Fruit fly (Drosophila melanogaster) whole organism, embryonic: ENCODE measurements around the gene ebd1.

ENCODE experiments used
- Ada2b ChIP-seq: fragments of 200-800 bp; sonication (Bioruptor generic); IDR thresholded peaks from 2 replicates; pipeline ENCODE4 v1.3.6; 2022; ENCODE audit warnings: missing biosample characterization, missing genetic modification characterization
- CG10267 ChIP-seq: fragments of 200-800 bp; sonication (Bioruptor generic); optimal IDR thresholded peaks from 2 replicates; lab custom pipeline; 2018; ENCODE audit warnings: missing biosample characterization, mild to moderate bottlenecking, missing genetic modification characterization, moderate library complexity
- CG12155 ChIP-seq: fragments of 200-800 bp; sonication (Bioruptor generic); optimal IDR thresholded peaks from 3 replicates; lab custom pipeline; 2016; ENCODE audit warnings: missing biosample characterization, missing genetic modification characterization
- CG13296 ChIP-seq: fragments of 200-800 bp; sonication (Bioruptor generic); optimal IDR thresholded peaks from 3 replicates; lab custom pipeline; 2018; ENCODE audit warnings: missing biosample characterization, mild to moderate bottlenecking, missing genetic modification characterization
- CG14965 ChIP-seq: fragments of 200-800 bp; sonication (Bioruptor generic); optimal IDR thresholded peaks from 2 replicates; lab custom pipeline; 2016; ENCODE audit warnings: missing biosample characterization, missing genetic modification characterization, borderline replicate concordance
- CG18011 ChIP-seq: fragments of 200-800 bp; sonication (Bioruptor generic); optimal IDR thresholded peaks from 2 replicates; lab custom pipeline; 2017; ENCODE audit warnings: missing biosample characterization, missing genetic modification characterization, mild to moderate bottlenecking, moderate library complexity, missing genotype
- CG2116 ChIP-seq: fragments of 200-800 bp; sonication (Bioruptor generic); optimal IDR thresholded peaks from 3 replicates; lab custom pipeline; 2018; ENCODE audit warnings: missing biosample characterization, mild to moderate bottlenecking, missing genetic modification characterization
- CG30403 ChIP-seq: fragments of 200-800 bp; sonication (Bioruptor generic); optimal IDR thresholded peaks from 3 replicates; lab custom pipeline; 2016; ENCODE audit warnings: missing biosample characterization, missing genetic modification characterization
- CG31365 ChIP-seq: fragments of 200-800 bp; sonication (Bioruptor generic); optimal IDR thresholded peaks from 2 replicates; lab custom pipeline; 2018; ENCODE audit warnings: missing biosample characterization, mild to moderate bottlenecking, missing genetic modification characterization
- CG3163 ChIP-seq: fragments of 200-800 bp; sonication (Bioruptor generic); optimal IDR thresholded peaks from 3 replicates; lab custom pipeline; 2016; ENCODE audit warnings: missing biosample characterization, missing genetic modification characterization
- CG3847 ChIP-seq: fragments of 200-800 bp; sonication (Bioruptor generic); IDR thresholded peaks from 2 replicates; pipeline ENCODE4 v1.3.6; 2022; ENCODE audit warnings: missing biosample characterization, missing genetic modification characterization
- CG4820 ChIP-seq: fragments of 200-800 bp; sonication (Bioruptor generic); optimal IDR thresholded peaks from 3 replicates; lab custom pipeline; 2016; ENCODE audit warnings: missing biosample characterization, missing genetic modification characterization
- CG6813 ChIP-seq: fragments of 200-800 bp; sonication (Bioruptor generic); optimal IDR thresholded peaks from 2 replicates; lab custom pipeline; 2017; ENCODE audit warnings: missing biosample characterization, missing genetic modification characterization, mild to moderate bottlenecking, moderate library complexity, missing genetic modification reagents
- CG8478 ChIP-seq: fragments of >200 bp; optimal IDR thresholded peaks from 2 replicates; lab custom pipeline; 2018
- CG9932 ChIP-seq: fragments of 200-800 bp; sonication (Bioruptor generic); IDR thresholded peaks from 2 replicates; pipeline ENCODE4 v1.3.6; 2022; ENCODE audit warnings: missing biosample characterization, missing genetic modification characterization
- Dip2 ChIP-seq: fragments of 200-800 bp; sonication (Bioruptor generic); IDR thresholded peaks from 2 replicates; pipeline ENCODE4 v1.3.6; 2022; ENCODE audit warnings: missing biosample characterization, missing genetic modification characterization
- Dll ChIP-seq: fragments of 200-800 bp; sonication (Bioruptor generic); IDR thresholded peaks from 4 replicates; pipeline ENCODE4 v1.3.6; 2022; ENCODE audit warnings: missing biosample characterization, missing genetic modification characterization; ENCODE audit not compliant: partially characterized antibody
- Ets65A ChIP-seq: fragments of 200-800 bp; sonication (Bioruptor generic); peaks from one replicate; lab custom pipeline; 2016; ENCODE audit warnings: missing biosample characterization, missing genetic modification characterization
- Fer2 ChIP-seq: fragments of 200-800 bp; sonication (Bioruptor generic); optimal IDR thresholded peaks from 2 replicates; lab custom pipeline; 2018; ENCODE audit warnings: missing biosample characterization, mild to moderate bottlenecking, missing genetic modification characterization, moderate library complexity
- Gug ChIP-seq: fragments of 200-800 bp; sonication (Bioruptor generic); IDR thresholded peaks from 4 replicates; pipeline ENCODE4 v1.3.6; 2022; ENCODE audit warnings: missing biosample characterization, missing genetic modification characterization
- H2.0 ChIP-seq: fragments of 200-800 bp; sonication (Bioruptor generic); IDR thresholded peaks from 2 replicates; pipeline ENCODE4 v1.3.6; 2022; ENCODE audit warnings: missing biosample characterization, missing genetic modification characterization
- HmgZ ChIP-seq: fragments of 200-800 bp; sonication (Bioruptor generic); optimal IDR thresholded peaks from 2 replicates; lab custom pipeline; 2018; ENCODE audit warnings: missing biosample characterization, mild to moderate bottlenecking, missing genetic modification characterization
- Hr51 ChIP-seq, 2 experiments: fragments of 200-800 bp; sonication (Bioruptor generic); optimal IDR thresholded peaks; 2 replicates in 1 of 2; 3 replicates in 1 of 2; lab custom pipeline; 2016 to 2018; ENCODE audit warnings: missing biosample characterization in 2 of 2, missing genetic modification characterization in 2 of 2, mild to moderate bottlenecking in 1 of 2, moderate library complexity in 1 of 2
- Mad ChIP-seq: fragments of 200-800 bp; sonication (Bioruptor generic); optimal IDR thresholded peaks from 2 replicates; lab custom pipeline; 2016; ENCODE audit warnings: missing biosample characterization, missing genetic modification characterization
- Med ChIP-seq: fragments of 200-800 bp; sonication (Bioruptor generic); peaks from one replicate; lab custom pipeline; 2016; ENCODE audit warnings: missing biosample characterization, missing genetic modification characterization, mild to moderate bottlenecking, inconsistent platforms, moderate library complexity
- NC2α ChIP-seq: fragments of 200-800 bp; sonication (Bioruptor generic); optimal IDR thresholded peaks from 2 replicates; lab custom pipeline; 2016; ENCODE audit warnings: missing biosample characterization, missing genetic modification characterization
- Nf-YB ChIP-seq: fragments of 200-800 bp; sonication (Bioruptor generic); optimal IDR thresholded peaks from 3 replicates; lab custom pipeline; 2019; ENCODE audit warnings: missing biosample characterization, mild to moderate bottlenecking, missing genetic modification characterization, moderate library complexity
- Poxn ChIP-seq: fragments of 200-800 bp; sonication (Bioruptor generic); IDR thresholded peaks from 2 replicates; pipeline ENCODE4 v1.3.6; 2022; ENCODE audit warnings: missing biosample characterization, missing genetic modification characterization
- Six4 ChIP-seq: fragments of 200-800 bp; sonication (Bioruptor generic); optimal IDR thresholded peaks from 2 replicates; lab custom pipeline; 2016; ENCODE audit warnings: missing biosample characterization, missing genetic modification characterization
- Stat92E ChIP-seq, 3 experiments: fragments of >200 bp in 2 of 3; fragments of 200-800 bp in 1 of 3; sonication (Bioruptor generic) in 1 of 3; optimal IDR thresholded peaks; 2 replicates each; lab custom pipeline; 2017 to 2019; ENCODE audit warnings: missing biosample characterization in 3 of 3, missing genetic modification characterization in 3 of 3, mild to moderate bottlenecking in 1 of 3, moderate library complexity in 1 of 3
- abd-A ChIP-seq: fragments of 200-800 bp; sonication (Bioruptor generic); optimal IDR thresholded peaks from 3 replicates; lab custom pipeline; 2019; ENCODE audit warnings: missing biosample characterization, mild to moderate bottlenecking, missing genetic modification characterization, moderate library complexity
- ap ChIP-seq: fragments of 200-800 bp; sonication (Bioruptor generic); IDR thresholded peaks from 2 replicates; pipeline ENCODE4 v1.3.6; 2022; ENCODE audit warnings: missing biosample characterization, missing genetic modification characterization
- cad ChIP-seq: fragments of >200 bp; optimal IDR thresholded peaks from 2 replicates; lab custom pipeline; 2017; ENCODE audit warnings: missing biosample characterization, missing genetic modification characterization
- corto ChIP-seq: fragments of 200-800 bp; sonication (Bioruptor generic); optimal IDR thresholded peaks from 2 replicates; lab custom pipeline; 2016; ENCODE audit warnings: missing biosample characterization, mild to moderate bottlenecking, missing genetic modification characterization, moderate library complexity
- eyg ChIP-seq: fragments of 200-800 bp; sonication (Bioruptor generic); optimal IDR thresholded peaks from 3 replicates; lab custom pipeline; 2016; ENCODE audit warnings: missing biosample characterization, missing genetic modification characterization
- fru ChIP-seq: fragments of >200 bp; optimal IDR thresholded peaks from 2 replicates; lab custom pipeline; 2017
- ftz-f1 ChIP-seq: fragments of 200-800 bp; sonication (Bioruptor generic); optimal IDR thresholded peaks from 2 replicates; lab custom pipeline; 2016; ENCODE audit warnings: missing biosample characterization, missing genetic modification characterization
- gsb-n ChIP-seq: fragments of 200-800 bp; sonication (Bioruptor generic); optimal IDR thresholded peaks from 3 replicates; lab custom pipeline; 2018; ENCODE audit warnings: missing biosample characterization, mild to moderate bottlenecking, missing genetic modification characterization
- hth ChIP-seq: fragments of >200 bp; optimal IDR thresholded peaks from 2 replicates; lab custom pipeline; 2017; ENCODE audit warnings: inconsistent platforms
- inv ChIP-seq: fragments of 200-800 bp; sonication (Bioruptor generic); IDR thresholded peaks from 2 replicates; pipeline ENCODE4 v1.3.6; 2022; ENCODE audit warnings: missing biosample characterization, missing genetic modification characterization; ENCODE audit not compliant: partially characterized antibody
- kay ChIP-seq: fragments of 200-800 bp; sonication (Bioruptor generic); optimal IDR thresholded peaks from 2 replicates; lab custom pipeline; 2016; ENCODE audit warnings: missing biosample characterization, missing genetic modification characterization
- mld ChIP-seq: fragments of 200-800 bp; sonication (Bioruptor generic); IDR thresholded peaks from 3 replicates; pipeline ENCODE4 v1.3.6; 2022; ENCODE audit warnings: missing biosample characterization, missing genetic modification characterization; ENCODE audit not compliant: partially characterized antibody
- pum ChIP-seq: fragments of 200-800 bp; sonication (Bioruptor generic); optimal IDR thresholded peaks from 2 replicates; lab custom pipeline; 2016; ENCODE audit warnings: missing biosample characterization, missing genetic modification characterization
- pzg ChIP-seq: fragments of 200-800 bp; sonication (Bioruptor generic); optimal IDR thresholded peaks from 3 replicates; lab custom pipeline; 2018; ENCODE audit warnings: missing biosample characterization, mild to moderate bottlenecking, missing genetic modification characterization, moderate library complexity
- shn ChIP-seq: fragments of 200-800 bp; sonication (Bioruptor generic); optimal IDR thresholded peaks from 3 replicates; lab custom pipeline; 2016; ENCODE audit warnings: missing biosample characterization, missing genetic modification characterization
- slp2 ChIP-seq: fragments of 200-800 bp; sonication (Bioruptor generic); optimal IDR thresholded peaks from 2 replicates; lab custom pipeline; 2016; ENCODE audit warnings: missing biosample characterization, missing genetic modification characterization
- so ChIP-seq: fragments of 200-800 bp; sonication (Bioruptor generic); IDR thresholded peaks from 3 replicates; pipeline ENCODE4 v1.3.6; 2022; ENCODE audit warnings: missing biosample characterization, missing genetic modification characterization
- tll ChIP-seq, 2 experiments: fragments of 200-800 bp in 1 of 2; fragments of >200 bp in 1 of 2; sonication (Bioruptor generic) in 1 of 2; optimal IDR thresholded peaks; 2 replicates each; lab custom pipeline; 2017 to 2019; ENCODE audit warnings: missing biosample characterization in 2 of 2, missing genetic modification characterization in 2 of 2, mild to moderate bottlenecking in 1 of 2, moderate library complexity in 1 of 2
- zf30C ChIP-seq: fragments of 200-800 bp; sonication (Bioruptor generic); optimal IDR thresholded peaks from 3 replicates; lab custom pipeline; 2018; ENCODE audit warnings: missing biosample characterization, mild to moderate bottlenecking, missing genetic modification characterization

ebd1 gene

dm6 chr3L:633272-634254, 51.8 kb downstream of the ebd1 start (continued):
- TF ChIP-seq tll (GFP tag; optimal IDR thresholded peaks at IDR 0.05; lab: Kevin White, UChicago) (no peak), Hr51 (GFP tag; optimal IDR thresholded peaks at IDR 0.05; lab: Kevin White, UChicago) (peak; percentile 57 to 83), cad (GFP tag; lab: Kevin White, UChicago) (no peak), Med (GFP tag; lab: Kevin White, UChicago) (peak; percentile 94), CG18011 (GFP tag; lab: Kevin White, UChicago) (peak; percentile 20), Ada2b (GFP tag; lab: Robert Waterston, UW) (peak; percentile 65), CG30403 (GFP tag; lab: Kevin White, UChicago) (peak; percentile 85), Mad (peak; percentile 78), corto (GFP tag; lab: Kevin White, UChicago) (no peak), CG3847 (peak; percentile 57; the same call in 1 of the 2 replicates), so (GFP tag; lab: Robert Waterston, UW) (peak; percentile 87), hth (lab: Kevin White, UChicago) (no peak), fru (no peak), inv (GFP tag; lab: Robert Waterston, UW) (no peak), kay (GFP tag; lab: Kevin White, UChicago) (peak; percentile 29), eyg (GFP tag; lab: Kevin White, UChicago) (peak; percentile 67), ap (peak; percentile 86), CG12155 (GFP tag; lab: Kevin White, UChicago) (peak; percentile 52), Nf-YB (GFP tag; lab: Kevin White, UChicago) (peak; percentile 55), CG9932 (GFP tag; lab: Robert Waterston, UW) (0 out of 2 replicates have a peak, but pooled peaks have one; percentile 23), Poxn (GFP tag; lab: Robert Waterston, UW) (no peak), Six4 (GFP tag; lab: Kevin White, UChicago) (peak; percentile 88), CG14965 (GFP tag; lab: Kevin White, UChicago) (peak; percentile 49), shn (GFP tag; lab: Kevin White, UChicago) (peak; percentile 87), HmgZ (tag; lab: Kevin White, UChicago) (peak; percentile 24), Fer2 (tag; lab: Kevin White, UChicago) (no peak), H2.0 (GFP tag; lab: Robert Waterston, UW) (peak; percentile 76), ftz-f1 (GFP tag; lab: Kevin White, UChicago) (no peak), CG13296 (GFP tag; lab: Kevin White, UChicago) (no peak), Stat92E (GFP tag; optimal IDR thresholded peaks at IDR 0.05; lab: Kevin White, UChicago) (peak in 1 of 3 experiments; percentile 66), CG31365 (tag; lab: Kevin White, UChicago) (peak; percentile 31), slp2 (GFP tag; lab: Kevin White, UChicago) (peak; percentile 85), Dll (GFP tag; lab: Robert Waterston, UW) (no peak), CG2116 (GFP tag; lab: Kevin White, UChicago) (peak; percentile 29), CG8478 (lab: Kevin White, UChicago) (peak; percentile 40), CG4820 (GFP tag; lab: Kevin White, UChicago) (peak; percentile 90), CG6813 (GFP tag; lab: Kevin White, UChicago) (peak; percentile 60), Gug (GFP tag; lab: Robert Waterston, UW) (peak; percentile 81; the same call in 3 of the 4 replicates), gsb-n (tag; lab: Kevin White, UChicago) (peak; percentile 90), abd-A (no peak), zf30C (GFP tag; lab: Kevin White, UChicago) (peak; percentile 92), Ets65A (GFP tag; lab: Kevin White, UChicago) (peak; percentile 99), pum (GFP tag; lab: Kevin White, UChicago) (peak; percentile 91), Dip2 (no peak), NC2α (GFP tag; lab: Kevin White, UChicago) (peak; percentile 85), CG3163 (GFP tag; lab: Kevin White, UChicago) (peak; percentile 56), CG10267 (tag; lab: Kevin White, UChicago) (peak; percentile 81), mld (no peak), pzg (GFP tag; lab: Kevin White, UChicago) (no peak)
